Worm (Caenorhabditis elegans) whole organism, young adult: Measurements from ENCODE around the gene magu-4.
A peak's percentile ranks its signal among the peaks of the same experiment; 100 is the strongest.

Experiments used
- B0261.1 ChIP-seq: sonication (generic microtip); optimal IDR thresholded peaks from 2 replicates; lab custom pipeline; 2016; ENCODE audit warnings: mild to moderate bottlenecking, missing genetic modification characterization, moderate library complexity, missing compliant biosample characterization
- F23B12.7 ChIP-seq: sonication (generic microtip); optimal IDR thresholded peaks from 2 replicates; lab custom pipeline; 2017; ENCODE audit warnings: missing genetic modification characterization, mild to moderate bottlenecking, missing compliant biosample characterization, antibody characterized with exemption, moderate library complexity; ENCODE audit not compliant: insufficient read depth
- F37B4.10 ChIP-seq: fragments of 200-800 bp; sonication (Bioruptor generic); IDR thresholded peaks from 2 replicates; pipeline ENCODE4 v1.3.6; 2022; ENCODE audit warnings: missing genetic modification characterization, missing compliant biosample characterization
- F49E8.2 ChIP-seq: sonication (generic microtip); optimal IDR thresholded peaks from 3 replicates; lab custom pipeline; 2017; ENCODE audit warnings: missing genetic modification characterization, mild to moderate bottlenecking, missing compliant biosample characterization, antibody characterized with exemption, moderate library complexity; ENCODE audit not compliant: insufficient read depth
- F52B5.7 ChIP-seq: sonication (generic microtip); optimal IDR thresholded peaks from 2 replicates; lab custom pipeline; 2016; ENCODE audit warnings: mild to moderate bottlenecking, missing genetic modification characterization, missing compliant biosample characterization
- K12H6.12 ChIP-seq: fragments of 200-800 bp; sonication (Bioruptor generic); optimal IDR thresholded peaks from 2 replicates; lab custom pipeline; 2018; ENCODE audit warnings: mild to moderate bottlenecking, missing genetic modification characterization, missing compliant biosample characterization
- T26A5.8 ChIP-seq: sonication (generic microtip); optimal IDR thresholded peaks from 2 replicates; lab custom pipeline; 2016; ENCODE audit warnings: missing genetic modification characterization, missing compliant biosample characterization
- Y95B8A.8 ChIP-seq: fragments of 200-800 bp; sonication (Bioruptor generic); IDR thresholded peaks from 2 replicates; pipeline ENCODE4 v1.3.6; 2022; ENCODE audit warnings: missing genetic modification reagents, missing genetic modification characterization, missing compliant biosample characterization
- atf-7 ChIP-seq: sonication (generic microtip); optimal IDR thresholded peaks from 2 replicates; lab custom pipeline; 2017; ENCODE audit warnings: mild to moderate bottlenecking, missing genetic modification characterization, missing compliant biosample characterization
- bed-1 ChIP-seq: fragments of 200-800 bp; sonication (Bioruptor generic); IDR thresholded peaks from 2 replicates; pipeline ENCODE4 v1.3.6; 2022; ENCODE audit warnings: missing genetic modification reagents, missing genetic modification characterization, missing compliant biosample characterization
- ceh-79 ChIP-seq: sonication (generic microtip); optimal IDR thresholded peaks from 2 replicates; lab custom pipeline; 2017; ENCODE audit warnings: mild to moderate bottlenecking, missing genetic modification characterization, missing compliant biosample characterization
- die-1 ChIP-seq: sonication (generic microtip); optimal IDR thresholded peaks from 2 replicates; lab custom pipeline; 2016; ENCODE audit warnings: missing genotype, mild to moderate bottlenecking, missing genetic modification characterization, missing compliant biosample characterization
- dpff-1 ChIP-seq: sonication (generic microtip); optimal IDR thresholded peaks from 2 replicates; lab custom pipeline; 2017; ENCODE audit warnings: mild to moderate bottlenecking, missing genetic modification characterization, missing compliant biosample characterization
- egl-44 ChIP-seq: fragments of 200-800 bp; sonication (Bioruptor generic); IDR thresholded peaks from 2 replicates; pipeline ENCODE4 v1.3.6; 2022; ENCODE audit warnings: missing genetic modification reagents, missing genetic modification characterization, missing compliant biosample characterization
- ets-4 ChIP-seq: fragments of 200-800 bp; sonication (Bioruptor generic); optimal IDR thresholded peaks from 2 replicates; lab custom pipeline; 2018; ENCODE audit warnings: mild to moderate bottlenecking, missing genetic modification characterization, missing compliant biosample characterization
- fkh-3 ChIP-seq: sonication (generic microtip); optimal IDR thresholded peaks from 2 replicates; lab custom pipeline; 2016; ENCODE audit warnings: mild to moderate bottlenecking, missing genetic modification characterization, missing compliant biosample characterization
- gei-17 ChIP-seq: fragments of 200-800 bp; sonication (Bioruptor generic); optimal IDR thresholded peaks from 2 replicates; lab custom pipeline; 2018; ENCODE audit warnings: mild to moderate bottlenecking, missing genetic modification characterization, missing compliant biosample characterization
- hlh-12 ChIP-seq: sonication (generic microtip); optimal IDR thresholded peaks from 2 replicates; lab custom pipeline; 2016; ENCODE audit warnings: missing genetic modification characterization, missing compliant biosample characterization
- let-607 ChIP-seq, 2 experiments: fragments of 200-800 bp in 1 of 2; sonication (Bioruptor generic) in 1 of 2; sonication (generic microtip) in 1 of 2; optimal IDR thresholded peaks; 2 replicates each; lab custom pipeline; 2016 to 2018; ENCODE audit warnings: mild to moderate bottlenecking in 2 of 2, missing compliant biosample characterization in 2 of 2, missing genetic modification characterization in 2 of 2, moderate library complexity in 2 of 2, missing genotype in 1 of 2
- lin-35 ChIP-seq, 3 experiments: fragments of 150-350 bp in 2 of 3; sonication (generic microtip) in 1 of 3; optimal IDR thresholded peaks; 2 replicates each; lab custom pipeline; 2014 to 2018; ENCODE audit warnings: missing biosample characterization in 3 of 3, missing genetic modification characterization in 3 of 3, missing genetic modification reagents in 3 of 3
- lsy-27 ChIP-seq: sonication (generic microtip); optimal IDR thresholded peaks from 2 replicates; lab custom pipeline; 2017; ENCODE audit warnings: missing genetic modification characterization, mild to moderate bottlenecking, missing compliant biosample characterization, antibody characterized with exemption, missing genotype, borderline replicate concordance; ENCODE audit not compliant: insufficient read depth
- mes-4 ChIP-seq: sonication (generic microtip); optimal IDR thresholded peaks from 2 replicates; lab custom pipeline; 2016; ENCODE audit warnings: missing genotype, missing genetic modification characterization, missing compliant biosample characterization
- mxl-1 ChIP-seq: sonication (generic microtip); optimal IDR thresholded peaks from 2 replicates; lab custom pipeline; 2016; ENCODE audit warnings: missing genetic modification characterization, missing compliant biosample characterization
- nhr-27 ChIP-seq: fragments of 200-800 bp; sonication (Bioruptor generic); optimal IDR thresholded peaks from 2 replicates; lab custom pipeline; 2018; ENCODE audit warnings: mild to moderate bottlenecking, missing genetic modification characterization, moderate library complexity, missing compliant biosample characterization
- nhr-80 ChIP-seq: sonication (generic microtip); optimal IDR thresholded peaks from 2 replicates; lab custom pipeline; 2016; ENCODE audit warnings: missing genetic modification characterization, missing compliant biosample characterization
- rec-8 ChIP-seq, 2 experiments: sonication (generic microtip); optimal IDR thresholded peaks; 2 replicates each; lab custom pipeline; 2016; ENCODE audit warnings: mild to moderate bottlenecking in 2 of 2, missing genetic modification characterization in 2 of 2, missing genetic modification reagents in 2 of 2, missing genotype in 2 of 2, missing biosample characterization in 1 of 2, missing compliant biosample characterization in 1 of 2, moderate library complexity in 1 of 2
- repo-1 ChIP-seq: sonication (generic microtip); optimal IDR thresholded peaks from 2 replicates; lab custom pipeline; 2017; ENCODE audit warnings: mild to moderate bottlenecking, missing genetic modification characterization, missing compliant biosample characterization
- rpc-1 ChIP-seq, 2 experiments: fragments of 150-350 bp in 1 of 2; sonication (generic microtip) in 1 of 2; optimal IDR thresholded peaks; 2 replicates each; lab custom pipeline; 2014 to 2018; ENCODE audit warnings: missing biosample characterization in 1 of 2, missing genetic modification characterization in 1 of 2, missing genetic modification reagents in 1 of 2, missing genotype in 1 of 2
- sea-2 ChIP-seq: fragments of 200-800 bp; sonication (Bioruptor generic); IDR thresholded peaks from 2 replicates; pipeline ENCODE4 v1.3.6; 2022; ENCODE audit warnings: missing genetic modification characterization, missing compliant biosample characterization
- sptf-2 ChIP-seq: fragments of 200-800 bp; sonication (Bioruptor generic); optimal IDR thresholded peaks from 2 replicates; lab custom pipeline; 2018; ENCODE audit warnings: mild to moderate bottlenecking, missing genetic modification characterization, missing compliant biosample characterization
- tbx-9 ChIP-seq: sonication (generic microtip); optimal IDR thresholded peaks from 2 replicates; lab custom pipeline; 2016; ENCODE audit warnings: borderline replicate concordance, missing genetic modification characterization, inconsistent platforms, missing compliant biosample characterization
- tlf-1 ChIP-seq: fragments of 200-800 bp; sonication (Bioruptor generic); optimal IDR thresholded peaks from 2 replicates; lab custom pipeline; 2018; ENCODE audit warnings: mild to moderate bottlenecking, missing genetic modification characterization, missing compliant biosample characterization
- unc-62 ChIP-seq: fragments of 150-350 bp; optimal IDR thresholded peaks from 2 replicates; lab custom pipeline; 2014; ENCODE audit warnings: missing biosample characterization, missing genetic modification reagents, missing genetic modification characterization
- ztf-22 ChIP-seq: fragments of 200-800 bp; sonication (Bioruptor generic); optimal IDR thresholded peaks from 2 replicates; lab custom pipeline; 2018; ENCODE audit warnings: mild to moderate bottlenecking, missing genetic modification characterization, moderate library complexity, missing compliant biosample characterization

Gene magu-4

DNA sequence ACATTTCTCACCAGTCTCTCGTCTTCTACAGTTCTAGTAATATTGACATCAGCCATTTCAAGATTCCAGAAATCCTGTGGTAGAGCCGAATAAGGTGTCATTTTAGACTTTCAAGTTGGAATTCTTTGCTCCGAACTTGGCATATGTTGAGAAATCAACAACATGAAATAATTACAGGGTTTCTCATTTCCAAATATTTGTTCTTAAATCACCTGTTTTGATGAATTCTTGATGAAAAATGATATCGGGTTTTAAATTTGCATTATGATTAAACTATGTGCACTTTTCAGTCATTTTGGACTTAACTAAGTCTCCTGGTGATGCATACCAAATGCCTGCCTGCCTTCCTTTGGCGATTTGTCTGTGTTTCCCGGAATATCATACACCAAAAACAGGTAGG lies 44.0 kb downstream of the magu-4 start, which contains the start of gene srv-12:
Gene srv-12, minus strand, starts transcription at position 101 of the 400 bp plus-strand sequence.
- TF ChIP-seq T26A5.8 (tag; lab: Kevin White, UChicago) = no peak
- no peak for TF ChIP-seq lin-35 (GFP tag; optimal IDR thresholded peaks at IDR 0.05; lab: Kevin White, UChicago)
- TF ChIP-seq lsy-27 (tag; lab: Kevin White, UChicago) = no peak
- TF ChIP-seq F23B12.7 (tag; lab: Kevin White, UChicago) = no peak
- TF ChIP-seq ceh-79 (tag; lab: Kevin White, UChicago) = no peak
- TF ChIP-seq let-607 (tag; optimal IDR thresholded peaks at IDR 0.05; lab: Kevin White, UChicago) = no peak
- no peak for TF ChIP-seq tbx-9
- no peak for TF ChIP-seq K12H6.12 (tag; lab: Kevin White, UChicago)
- no peak for TF ChIP-seq F37B4.10 (GFP tag; lab: Robert Waterston, UW)
- TF ChIP-seq rec-8 (tag; optimal IDR thresholded peaks at IDR 0.05; lab: Kevin White, UChicago) = no peak
- no peak for TF ChIP-seq fkh-3 (tag; lab: Kevin White, UChicago)
- no peak for TF ChIP-seq bed-1
- no peak for TF ChIP-seq egl-44 (GFP tag; lab: Robert Waterston, UW)
- no peak for TF ChIP-seq mxl-1 (tag; lab: Kevin White, UChicago)
- no peak for TF ChIP-seq hlh-12 (tag; lab: Kevin White, UChicago)
- TF ChIP-seq Y95B8A.8 (GFP tag; lab: Robert Waterston, UW) = no peak
- no peak for TF ChIP-seq unc-62 (GFP tag; lab: Kevin White, UChicago)

DNA sequence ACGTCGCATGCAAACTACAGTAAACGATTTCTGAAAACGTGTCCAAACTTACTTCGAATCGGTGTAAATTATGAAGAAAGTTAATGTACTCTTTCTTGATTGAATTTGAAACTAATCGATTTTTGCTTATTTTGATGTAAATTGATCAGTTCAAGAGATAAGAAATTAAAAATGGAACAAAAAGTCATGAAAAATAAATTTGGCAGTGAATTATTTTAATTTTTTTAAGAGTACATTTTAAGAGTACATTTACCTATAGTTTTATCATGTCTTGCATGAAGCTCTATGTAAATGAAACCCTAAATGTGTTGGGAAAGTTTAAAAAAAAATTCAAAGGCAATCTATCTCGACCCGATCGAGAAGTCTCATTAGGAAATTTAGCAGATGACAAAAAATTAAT lies 46.6 kb downstream of the magu-4 start, which contains the start of gene T04B2.7:
Gene T04B2.7, minus strand, starts transcription at position 101 of the 400 bp plus-strand sequence.
- TF ChIP-seq atf-7 (tag; lab: Kevin White, UChicago) = no peak
- no peak for TF ChIP-seq die-1 (tag; lab: Kevin White, UChicago)
- no peak for TF ChIP-seq B0261.1
- no peak for TF ChIP-seq rpc-1 (optimal IDR thresholded peaks at IDR 0.05; lab: Kevin White, UChicago)
- TF ChIP-seq rpc-1 (tag; optimal IDR thresholded peaks at IDR 0.05; lab: Kevin White, UChicago) = no peak
- TF ChIP-seq F52B5.7 (tag; lab: Kevin White, UChicago) = no peak
- TF ChIP-seq mes-4 (tag; lab: Kevin White, UChicago) = no peak
- TF ChIP-seq sea-2 = no peak
- no peak for TF ChIP-seq unc-62 (GFP tag; lab: Kevin White, UChicago)
- no peak for TF ChIP-seq tlf-1
- no peak for TF ChIP-seq dpff-1
- no peak for TF ChIP-seq nhr-27 (tag; lab: Kevin White, UChicago)
- TF ChIP-seq gei-17 (GFP tag; lab: Kevin White, UChicago) = no peak

DNA sequence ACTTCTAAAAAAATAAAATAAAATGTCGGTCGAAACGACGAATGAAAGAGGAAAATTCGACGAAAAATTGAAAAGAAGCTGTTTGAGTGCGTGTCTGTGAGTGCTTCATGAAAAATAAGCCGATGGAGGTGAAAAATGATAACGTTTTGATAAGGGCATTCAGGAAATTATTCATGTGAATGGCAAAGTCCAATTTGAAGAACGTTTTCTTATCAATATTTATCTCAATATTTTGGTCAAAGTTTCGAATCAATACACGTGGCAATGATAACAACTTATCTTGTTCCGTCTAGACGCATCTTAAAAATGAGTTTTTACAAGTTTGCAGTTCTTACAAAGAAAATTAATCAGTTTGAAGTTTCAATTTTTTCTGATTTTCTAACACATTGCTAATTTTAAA lies 49.6 kb downstream of the magu-4 start:
- TF ChIP-seq ets-4 (GFP tag; lab: Kevin White, UChicago) = peak; percentile 40
- no peak for TF ChIP-seq F49E8.2 (tag; lab: Kevin White, UChicago)
- TF ChIP-seq repo-1 (tag; lab: Kevin White, UChicago) = no peak
- TF ChIP-seq let-607 (tag; optimal IDR thresholded peaks at IDR 0.05; lab: Kevin White, UChicago) = peak in 1 of 2 experiments; percentile 53
- peak; percentile 17 for TF ChIP-seq ztf-22 (GFP tag; lab: Kevin White, UChicago)
- no peak for TF ChIP-seq sptf-2 (GFP tag; lab: Kevin White, UChicago)
- TF ChIP-seq nhr-80 (tag; lab: Kevin White, UChicago) = peak; percentile 73
- TF ChIP-seq atf-7 (tag; lab: Kevin White, UChicago) = peak; percentile 4
